Fruit fly (Drosophila melanogaster) whole organism, embryonic: Measurements from ENCODE around the gene CG43896.

Source experiments
- Atf3 ChIP-seq: fragments of 200-800 bp; sonication (Bioruptor generic); optimal IDR thresholded peaks from 3 replicates; lab custom pipeline; 2016; ENCODE audit warnings: missing biosample characterization, missing genetic modification characterization
- CG17802 ChIP-seq: fragments of 200-800 bp; sonication (Bioruptor generic); optimal IDR thresholded peaks from 2 replicates; lab custom pipeline; 2018; ENCODE audit warnings: missing biosample characterization, mild to moderate bottlenecking, missing genetic modification characterization, moderate library complexity
- CG3407 ChIP-seq: fragments of 200-800 bp; sonication (Bioruptor generic); optimal IDR thresholded peaks from 2 replicates; lab custom pipeline; 2018; ENCODE audit warnings: missing biosample characterization, mild to moderate bottlenecking, missing genetic modification characterization
- CG4730 ChIP-seq: fragments of 200-800 bp; sonication (Bioruptor generic); IDR thresholded peaks from 2 replicates; pipeline ENCODE4 v1.3.6; 2022; ENCODE audit warnings: missing biosample characterization, missing genetic modification characterization
- CG9797 ChIP-seq: fragments of 200-800 bp; sonication (Bioruptor generic); optimal IDR thresholded peaks from 3 replicates; lab custom pipeline; 2018; ENCODE audit warnings: missing biosample characterization, mild to moderate bottlenecking, missing genetic modification characterization
- Hey ChIP-seq: fragments of 200-800 bp; sonication (Bioruptor generic); optimal IDR thresholded peaks from 3 replicates; lab custom pipeline; 2018; ENCODE audit warnings: missing biosample characterization, mild to moderate bottlenecking, missing genetic modification characterization
- Sin3A ChIP-seq: fragments of >200 bp; optimal IDR thresholded peaks from 2 replicates; lab custom pipeline; 2018
- fd102C ChIP-seq: fragments of 200-800 bp; sonication (Bioruptor generic); optimal IDR thresholded peaks from 2 replicates; lab custom pipeline; 2018; ENCODE audit warnings: missing biosample characterization, mild to moderate bottlenecking, missing genetic modification characterization, moderate library complexity
- pum ChIP-seq: fragments of 200-800 bp; sonication (Bioruptor generic); optimal IDR thresholded peaks from 2 replicates; lab custom pipeline; 2016; ENCODE audit warnings: missing biosample characterization, missing genetic modification characterization
- sim ChIP-seq: fragments of 200-800 bp; sonication (Bioruptor generic); IDR thresholded peaks from 2 replicates; pipeline ENCODE4 v1.3.6; 2022; ENCODE audit warnings: missing biosample characterization, missing genetic modification characterization

dm6 chr3L:12032257-12032656 is 56.3 kb downstream of the CG43896 start, which contains the start of gene CG43993:
- TF ChIP-seq Hey (tag; lab: Kevin White, UChicago) (no peak), Atf3 (GFP tag; lab: Kevin White, UChicago) (no peak), CG9797 (GFP tag; lab: Kevin White, UChicago) (no peak), CG17802 (no peak), CG3407 (no peak), CG4730 (GFP tag; lab: Robert Waterston, UW) (no peak), Sin3A (lab: Kevin White, UChicago) (no peak), pum (no peak), fd102C (GFP tag; lab: Kevin White, UChicago) (no peak), sim (no peak)
